Fruit fly (Drosophila melanogaster) whole organism, prepupa: ENCODE data around the gene Bace.

Experiments used
- Blimp-1 ChIP-seq: fragments of 200-800 bp; sonication (Bioruptor generic); optimal IDR thresholded peaks from 3 replicates; lab custom pipeline; 2017; ENCODE audit warnings: missing biosample characterization, missing genetic modification characterization, mild to moderate bottlenecking, moderate library complexity, missing genetic modification reagents
- CG11294 ChIP-seq: fragments of 200-800 bp; sonication (Bioruptor generic); IDR thresholded peaks from 2 replicates; pipeline ENCODE4 v1.3.6; 2022; ENCODE audit warnings: missing biosample characterization, missing genetic modification characterization
- CG1621 ChIP-seq: fragments of 200-800 bp; sonication (Bioruptor generic); optimal IDR thresholded peaks from 3 replicates; lab custom pipeline; 2018; ENCODE audit warnings: missing biosample characterization, mild to moderate bottlenecking, missing genetic modification characterization
- CG16779 ChIP-seq: fragments of 200-800 bp; sonication (Bioruptor generic); optimal IDR thresholded peaks from 3 replicates; lab custom pipeline; 2017; ENCODE audit warnings: missing biosample characterization, mild to moderate bottlenecking, missing genetic modification characterization
- CG3919 ChIP-seq: fragments of 200-800 bp; sonication (Bioruptor generic); optimal IDR thresholded peaks from 3 replicates; lab custom pipeline; 2016; ENCODE audit warnings: missing biosample characterization, missing genetic modification characterization
- CG6163 ChIP-seq: fragments of 200-800 bp; sonication (Bioruptor generic); IDR thresholded peaks from 3 replicates; pipeline ENCODE4 v1.3.6; 2022; ENCODE audit warnings: missing biosample characterization, missing genetic modification characterization
- Gug ChIP-seq: fragments of 200-800 bp; sonication (Bioruptor generic); IDR thresholded peaks from 2 replicates; pipeline ENCODE4 v1.3.6; 2022; ENCODE audit warnings: missing biosample characterization, missing genetic modification characterization
- Hr39 ChIP-seq: fragments of 200-800 bp; sonication (Bioruptor generic); optimal IDR thresholded peaks from 2 replicates; lab custom pipeline; 2016; ENCODE audit warnings: missing biosample characterization, missing genetic modification characterization
- Lpt ChIP-seq: fragments of 200-800 bp; sonication (Bioruptor generic); optimal IDR thresholded peaks from 3 replicates; lab custom pipeline; 2016; ENCODE audit warnings: missing biosample characterization, missing genetic modification characterization
- achi ChIP-seq: fragments of 200-800 bp; sonication (Bioruptor generic); optimal IDR thresholded peaks from 3 replicates; lab custom pipeline; 2016; ENCODE audit warnings: missing biosample characterization, missing genetic modification characterization
- fd59A ChIP-seq: fragments of 200-800 bp; sonication (Bioruptor generic); optimal IDR thresholded peaks from 2 replicates; lab custom pipeline; 2017; ENCODE audit warnings: missing biosample characterization, mild to moderate bottlenecking, missing genetic modification characterization, missing genetic modification reagents
- salr ChIP-seq, 2 experiments: fragments of 200-800 bp; sonication (Bioruptor generic); optimal IDR thresholded peaks; 3 replicates each; lab custom pipeline; 2016 to 2018; ENCODE audit warnings: missing biosample characterization in 2 of 2, missing genetic modification characterization in 2 of 2, mild to moderate bottlenecking in 1 of 2
- svp ChIP-seq: fragments of 200-800 bp; sonication (Bioruptor generic); peaks from one replicate; lab custom pipeline; 2016; ENCODE audit warnings: missing biosample characterization, missing genetic modification characterization

- TF ChIP-seq CG11294 (GFP tag; lab: Robert Waterston, UW) (peak; percentile 31; the same call in 1 of the 2 replicates), CG16779 (tag; lab: Kevin White, UChicago) (peak; percentile 35), Lpt (GFP tag; lab: Kevin White, UChicago) (peak; percentile 36), svp (GFP tag; lab: Kevin White, UChicago) (peak; percentile 94), CG1621 (tag; lab: Kevin White, UChicago) (peak; percentile 58), CG3919 (GFP tag; lab: Kevin White, UChicago) (peak; percentile 77), achi (peak; percentile 68), Blimp-1 (GFP tag; lab: Kevin White, UChicago) (peak; percentile 58), CG6163 (GFP tag; lab: Robert Waterston, UW) (peak; percentile 75; the same call in 2 of the 3 replicates), fd59A (GFP tag; lab: Kevin White, UChicago) (peak; percentile 62), Hr39 (GFP tag; lab: Kevin White, UChicago) (peak; percentile 70), salr (GFP tag; optimal IDR thresholded peaks at IDR 0.05; lab: Kevin White, UChicago) (peak; percentile 41 to 44), Gug (peak; percentile 40; the same call in 1 of the 2 replicates)
Observed at dm6 chr2L:8473448-8473847, 22.7 kb downstream of the Bace start.
